Worm (Caenorhabditis elegans): ENCODE measurements around the gene Y71H2AM.11.
A peak's percentile ranks its signal among the peaks of the same experiment; 100 is the strongest.

Y71H2AM.11 gene

ce11 chrIII:2711527-2711926, 13.4 kb downstream of the Y71H2AM.11 start (continued):
- no peak for TF ChIP-seq bed-1 (GFP tag; IDR thresholded peaks at IDR 0.05)
- no peak for TF ChIP-seq let-607 (tag; optimal IDR thresholded peaks at IDR 0.05)
- no peak for TF ChIP-seq ceh-40 (GFP tag; IDR thresholded peaks at IDR 0.05)
- TF ChIP-seq chd-7 (tag; optimal IDR thresholded peaks at IDR 0.05), result no peak
- TF ChIP-seq aptf-2 (GFP tag; conservative IDR thresholded peaks at IDR 0.05), result no peak
- TF ChIP-seq hrde-1 (tag; optimal IDR thresholded peaks at IDR 0.05; ENCODE audit: borderline replicate concordance), result no peak
- TF ChIP-seq ama-1 (optimal IDR thresholded peaks at IDR 0.05), result no peak
- no peak for TF ChIP-seq ama-1 (GFP tag; optimal IDR thresholded peaks at IDR 0.05)
- no peak for TF ChIP-seq F52B5.7 (tag; optimal IDR thresholded peaks at IDR 0.05)
- TF ChIP-seq mxl-1 (tag; optimal IDR thresholded peaks at IDR 0.05), result no peak
- no peak for TF ChIP-seq C06A6.2 (GFP tag; conservative IDR thresholded peaks at IDR 0.05)
- TF ChIP-seq madf-6 (GFP tag; IDR thresholded peaks at IDR 0.05), result peak; percentile 38; the same call in 1 of the 2 replicates
- TF ChIP-seq K11D2.4 (GFP tag; IDR thresholded peaks at IDR 0.05), result no peak
- TF ChIP-seq hmg-20 (GFP tag; IDR thresholded peaks at IDR 0.05), result no peak
- TF ChIP-seq madf-8 (GFP tag; conservative IDR thresholded peaks at IDR 0.05), result no peak
- TF ChIP-seq zfh-2 (GFP tag; conservative IDR thresholded peaks at IDR 0.05), result no peak
- peak; percentile 56 for TF ChIP-seq nhr-90 (tag; optimal IDR thresholded peaks at IDR 0.05)
- peak; percentile 66 for TF ChIP-seq ztf-18 (tag; optimal IDR thresholded peaks at IDR 0.05)
- no peak for TF ChIP-seq zim-3 (tag; optimal IDR thresholded peaks at IDR 0.05)
- TF ChIP-seq gei-17 (GFP tag; optimal IDR thresholded peaks at IDR 0.05), result no peak
- TF ChIP-seq unc-62 (GFP tag; optimal IDR thresholded peaks at IDR 0.05), result no peak
- no peak for TF ChIP-seq ztf-3 (GFP tag; optimal IDR thresholded peaks at IDR 0.05)
- no peak for TF ChIP-seq dpl-1 (GFP tag; optimal IDR thresholded peaks at IDR 0.05)
- TF ChIP-seq ceh-91 (GFP tag; IDR thresholded peaks at IDR 0.05), result no peak
- TF ChIP-seq ekl-4 (GFP tag; IDR thresholded peaks at IDR 0.05), result no peak
- TF ChIP-seq ztf-25 (GFP tag; IDR thresholded peaks at IDR 0.05), result 0 out of 2 replicates have a peak, but pooled peaks have one; percentile 64
- no peak for TF ChIP-seq athp-1 (tag; optimal IDR thresholded peaks at IDR 0.05)
- no peak for TF ChIP-seq lir-1 (GFP tag; conservative IDR thresholded peaks at IDR 0.05)
- TF ChIP-seq dox-1 (GFP tag; IDR thresholded peaks at IDR 0.05), result 0 out of 2 replicates have a peak, but pooled peaks have one; percentile 34
- TF ChIP-seq F22D6.2 (tag; optimal IDR thresholded peaks at IDR 0.05), result no peak
- no peak for TF ChIP-seq F10E7.11 (tag; optimal IDR thresholded peaks at IDR 0.05)
- TF ChIP-seq tlf-1 (GFP tag; optimal IDR thresholded peaks at IDR 0.05), result no peak
- TF ChIP-seq egrh-3 (GFP tag; IDR thresholded peaks at IDR 0.05), result no peak
- no peak for TF ChIP-seq Y95B8A.8 (GFP tag; IDR thresholded peaks at IDR 0.05)
- no peak for TF ChIP-seq ccch-3 (GFP tag; optimal IDR thresholded peaks at IDR 0.05)
- no peak for TF ChIP-seq mel-28 (tag; optimal IDR thresholded peaks at IDR 0.05; ENCODE audit: borderline replicate concordance)
- no peak for TF ChIP-seq unc-130 (GFP tag; optimal IDR thresholded peaks at IDR 0.05)
- TF ChIP-seq snpc-1.3 (tag; optimal IDR thresholded peaks at IDR 0.05; ENCODE audit: insufficient read depth), result peak; percentile 52
- peak; percentile 48 for TF ChIP-seq D2030.7 (GFP tag; IDR thresholded peaks at IDR 0.05)
- TF ChIP-seq lin-26 (GFP tag; IDR thresholded peaks at IDR 0.05), result no peak; the same call in 1 of the 2 replicates
- TF ChIP-seq lin-54 (GFP tag; optimal IDR thresholded peaks at IDR 0.05), result peak; percentile 1
- no peak for TF ChIP-seq ZK185.1 (tag; optimal IDR thresholded peaks at IDR 0.05; ENCODE audit: poor library complexity, severe bottlenecking)
- TF ChIP-seq F57C9.4 (tag; optimal IDR thresholded peaks at IDR 0.05), result no peak
- TF ChIP-seq fkh-3 (tag; optimal IDR thresholded peaks at IDR 0.05), result no peak
- TF ChIP-seq nhr-80 (tag; optimal IDR thresholded peaks at IDR 0.05), result no peak
- peak; percentile 30; the same call in 1 of the 2 replicates for TF ChIP-seq F33H1.4 (GFP tag; IDR thresholded peaks at IDR 0.05)
- TF ChIP-seq F39B2.1 (GFP tag; IDR thresholded peaks at IDR 0.05), result no peak
- TF ChIP-seq B0261.1 (tag; optimal IDR thresholded peaks at IDR 0.05), result peak; percentile 73
- TF ChIP-seq ets-4 (GFP tag; optimal IDR thresholded peaks at IDR 0.05), result no peak
- TF ChIP-seq attf-5 (GFP tag; optimal IDR thresholded peaks at IDR 0.05), result no peak

Measured in whole organism, young adult.